Fruit fly (Drosophila melanogaster) whole organism, embryonic: ENCODE results near the gene Cwc25.
A peak's percentile ranks its signal among the peaks of the same experiment; 100 is the strongest.

ENCODE experiments used
- CG10366 ChIP-seq: fragments of 200-800 bp; sonication (Bioruptor generic); IDR thresholded peaks from 2 replicates; pipeline ENCODE4 v1.3.6; 2022; ENCODE audit warnings: missing biosample characterization, missing genetic modification characterization
- CG10543 ChIP-seq: fragments of 200-800 bp; sonication (Bioruptor generic); optimal IDR thresholded peaks from 3 replicates; lab custom pipeline; 2017; ENCODE audit warnings: missing biosample characterization, mild to moderate bottlenecking, missing genetic modification characterization, moderate library complexity
- CG10654 ChIP-seq: fragments of 200-800 bp; sonication (Bioruptor generic); optimal IDR thresholded peaks from 2 replicates; lab custom pipeline; 2016; ENCODE audit warnings: missing biosample characterization, missing genetic modification characterization
- CG11093 ChIP-seq: fragments of 200-800 bp; sonication (Bioruptor generic); IDR thresholded peaks from 3 replicates; pipeline ENCODE4 v1.3.6; 2022; ENCODE audit warnings: missing biosample characterization, missing genetic modification characterization
- CG13775 ChIP-seq: fragments of 200-800 bp; sonication (Bioruptor generic); optimal IDR thresholded peaks from 3 replicates; lab custom pipeline; 2017; ENCODE audit warnings: missing biosample characterization, mild to moderate bottlenecking, missing genetic modification characterization
- CG13894 ChIP-seq: fragments of 200-800 bp; sonication (Bioruptor generic); optimal IDR thresholded peaks from 3 replicates; lab custom pipeline; 2018; ENCODE audit warnings: missing biosample characterization, mild to moderate bottlenecking, missing genetic modification characterization, moderate library complexity
- CG15011 ChIP-seq: fragments of 200-800 bp; sonication (Bioruptor generic); optimal IDR thresholded peaks from 3 replicates; lab custom pipeline; 2018; ENCODE audit warnings: missing biosample characterization, mild to moderate bottlenecking, missing genetic modification characterization
- CG15269 ChIP-seq: fragments of 200-800 bp; sonication (Bioruptor generic); optimal IDR thresholded peaks from 2 replicates; lab custom pipeline; 2018; ENCODE audit warnings: missing biosample characterization, mild to moderate bottlenecking, missing genetic modification characterization, moderate library complexity
- CG17829 ChIP-seq: fragments of 200-800 bp; optimal IDR thresholded peaks from 2 replicates; lab custom pipeline; 2019; ENCODE audit warnings: missing biosample characterization, mild to moderate bottlenecking, missing genetic modification characterization, moderate library complexity
- CG18011 ChIP-seq: fragments of 200-800 bp; sonication (Bioruptor generic); optimal IDR thresholded peaks from 2 replicates; lab custom pipeline; 2017; ENCODE audit warnings: missing biosample characterization, missing genetic modification characterization, mild to moderate bottlenecking, moderate library complexity, missing genotype
- CG30020 ChIP-seq: fragments of 200-800 bp; optimal IDR thresholded peaks from 2 replicates; lab custom pipeline; 2019; ENCODE audit warnings: missing biosample characterization, mild to moderate bottlenecking, missing genetic modification characterization, moderate library complexity
- CG3838 ChIP-seq: fragments of 200-800 bp; sonication (Bioruptor generic); optimal IDR thresholded peaks from 3 replicates; lab custom pipeline; 2016; ENCODE audit warnings: missing biosample characterization, missing genetic modification characterization
- CG6254 ChIP-seq: fragments of 200-800 bp; sonication (Bioruptor generic); optimal IDR thresholded peaks from 3 replicates; lab custom pipeline; 2017; ENCODE audit warnings: mild to moderate bottlenecking, missing biosample characterization, missing genetic modification reagents, missing genetic modification characterization
- CG6765 ChIP-seq: fragments of 200-800 bp; sonication (Bioruptor generic); optimal IDR thresholded peaks from 3 replicates; lab custom pipeline; 2017; ENCODE audit warnings: missing biosample characterization, mild to moderate bottlenecking, missing genetic modification characterization
- CG7987 ChIP-seq: fragments of 200-800 bp; sonication (Bioruptor generic); optimal IDR thresholded peaks from 2 replicates; lab custom pipeline; 2018; ENCODE audit warnings: missing biosample characterization, mild to moderate bottlenecking, missing genetic modification characterization, moderate library complexity
- CG8290 ChIP-seq, 3 experiments: fragments of 200-800 bp; sonication (Bioruptor generic); optimal IDR thresholded peaks; 2 replicates each; lab custom pipeline; 2016 to 2019; ENCODE audit warnings: missing biosample characterization in 3 of 3, missing genetic modification characterization in 3 of 3, mild to moderate bottlenecking in 2 of 3, moderate library complexity in 1 of 3
- CG9437 ChIP-seq: fragments of 200-800 bp; sonication (Bioruptor generic); optimal IDR thresholded peaks from 2 replicates; lab custom pipeline; 2018; ENCODE audit warnings: missing biosample characterization, mild to moderate bottlenecking, missing genetic modification characterization
- Elba2 ChIP-seq: fragments of 200-800 bp; sonication (Bioruptor generic); optimal IDR thresholded peaks from 3 replicates; lab custom pipeline; 2016; ENCODE audit warnings: missing biosample characterization, missing genetic modification characterization
- Fer2 ChIP-seq: fragments of 200-800 bp; sonication (Bioruptor generic); optimal IDR thresholded peaks from 2 replicates; lab custom pipeline; 2018; ENCODE audit warnings: missing biosample characterization, mild to moderate bottlenecking, missing genetic modification characterization, moderate library complexity
- Fer3 ChIP-seq: fragments of 200-800 bp; sonication (Bioruptor generic); optimal IDR thresholded peaks from 2 replicates; lab custom pipeline; 2018; ENCODE audit warnings: missing biosample characterization, mild to moderate bottlenecking, missing genetic modification characterization, moderate library complexity
- Gsc ChIP-seq: fragments of 200-800 bp; sonication (Bioruptor generic); IDR thresholded peaks from 2 replicates; pipeline ENCODE4 v1.3.6; 2022; ENCODE audit warnings: missing biosample characterization, missing genetic modification characterization
- HLHmδ ChIP-seq: fragments of 200-800 bp; sonication (Bioruptor generic); optimal IDR thresholded peaks from 2 replicates; lab custom pipeline; 2018; ENCODE audit warnings: missing biosample characterization, mild to moderate bottlenecking, missing genetic modification characterization, moderate library complexity
- Hey ChIP-seq: fragments of 200-800 bp; sonication (Bioruptor generic); optimal IDR thresholded peaks from 3 replicates; lab custom pipeline; 2018; ENCODE audit warnings: missing biosample characterization, mild to moderate bottlenecking, missing genetic modification characterization
- HmgZ ChIP-seq: fragments of 200-800 bp; sonication (Bioruptor generic); optimal IDR thresholded peaks from 2 replicates; lab custom pipeline; 2018; ENCODE audit warnings: missing biosample characterization, mild to moderate bottlenecking, missing genetic modification characterization
- Hr3 ChIP-seq: fragments of 200-800 bp; sonication (Bioruptor generic); optimal IDR thresholded peaks from 3 replicates; lab custom pipeline; 2016; ENCODE audit warnings: missing biosample characterization, missing genetic modification characterization
- Med ChIP-seq: fragments of 200-800 bp; sonication (Bioruptor generic); peaks from one replicate; lab custom pipeline; 2016; ENCODE audit warnings: missing biosample characterization, missing genetic modification characterization, mild to moderate bottlenecking, inconsistent platforms, moderate library complexity
- Oli ChIP-seq: fragments of 200-800 bp; sonication (Bioruptor generic); optimal IDR thresholded peaks from 2 replicates; lab custom pipeline; 2018; ENCODE audit warnings: missing biosample characterization, mild to moderate bottlenecking, missing genetic modification characterization, moderate library complexity
- Pdp1 ChIP-seq, 2 experiments: fragments of 200-800 bp; sonication (Bioruptor generic); optimal IDR thresholded peaks; 3 replicates each; lab custom pipeline; 2016; ENCODE audit warnings: missing biosample characterization in 2 of 2, missing genetic modification characterization in 2 of 2, mild to moderate bottlenecking in 1 of 2, moderate library complexity in 1 of 2
- Sox100B ChIP-seq: fragments of 200-800 bp; sonication (Bioruptor generic); optimal IDR thresholded peaks from 3 replicates; lab custom pipeline; 2018; ENCODE audit warnings: missing biosample characterization, mild to moderate bottlenecking, missing genetic modification characterization
- YL-1 ChIP-seq: fragments of 200-800 bp; sonication (Bioruptor generic); optimal IDR thresholded peaks from 3 replicates; lab custom pipeline; 2017; ENCODE audit warnings: missing biosample characterization, mild to moderate bottlenecking, missing genetic modification characterization
- bigmax ChIP-seq: fragments of 200-800 bp; sonication (Bioruptor generic); optimal IDR thresholded peaks from 2 replicates; lab custom pipeline; 2018; ENCODE audit warnings: missing biosample characterization, mild to moderate bottlenecking, missing genetic modification characterization
- br ChIP-seq: fragments of >200 bp; optimal IDR thresholded peaks from 2 replicates; lab custom pipeline; 2017
- cwo ChIP-seq: fragments of 200-800 bp; sonication (Bioruptor generic); optimal IDR thresholded peaks from 3 replicates; lab custom pipeline; 2017; ENCODE audit warnings: missing biosample characterization, missing genetic modification characterization, mild to moderate bottlenecking, moderate library complexity, missing genetic modification reagents
- da ChIP-seq: fragments of 200-800 bp; sonication (Bioruptor generic); optimal IDR thresholded peaks from 2 replicates; lab custom pipeline; 2016; ENCODE audit warnings: missing biosample characterization, missing genetic modification characterization
- dati ChIP-seq: fragments of 200-800 bp; sonication (Bioruptor generic); IDR thresholded peaks from 2 replicates; pipeline ENCODE4 v1.3.6; 2022; ENCODE audit warnings: missing biosample characterization, missing genetic modification characterization
- dysf ChIP-seq: fragments of 200-800 bp; sonication (Bioruptor generic); IDR thresholded peaks from 3 replicates; pipeline ENCODE4 v1.3.6; 2022; ENCODE audit warnings: missing biosample characterization, missing genetic modification characterization
- ewg ChIP-seq: fragments of 200-800 bp; sonication (Bioruptor generic); optimal IDR thresholded peaks from 3 replicates; lab custom pipeline; 2017; ENCODE audit warnings: mild to moderate bottlenecking, missing biosample characterization, missing genetic modification reagents, missing genetic modification characterization
- gro ChIP-seq: fragments of 200-800 bp; sonication (Bioruptor generic); optimal IDR thresholded peaks from 2 replicates; lab custom pipeline; 2016; ENCODE audit warnings: missing biosample characterization, missing genetic modification characterization
- jigr1 ChIP-seq: fragments of 200-800 bp; sonication (Bioruptor generic); IDR thresholded peaks from 3 replicates; pipeline ENCODE4 v1.3.6; 2022; ENCODE audit warnings: missing biosample characterization, missing genetic modification characterization
- knrl ChIP-seq: fragments of 200-800 bp; sonication (Bioruptor generic); IDR thresholded peaks from 3 replicates; pipeline ENCODE4 v1.3.6; 2022; ENCODE audit warnings: missing biosample characterization, missing genetic modification characterization; ENCODE audit not compliant: partially characterized antibody
- lab ChIP-seq: fragments of 200-800 bp; sonication (Bioruptor generic); optimal IDR thresholded peaks from 3 replicates; lab custom pipeline; 2017; ENCODE audit warnings: missing biosample characterization, missing genetic modification characterization, mild to moderate bottlenecking, moderate library complexity, missing genetic modification reagents
- mirr ChIP-seq: fragments of 200-800 bp; sonication (Bioruptor generic); optimal IDR thresholded peaks from 3 replicates; lab custom pipeline; 2018; ENCODE audit warnings: missing biosample characterization, mild to moderate bottlenecking, missing genetic modification characterization
- nmo ChIP-seq: fragments of 200-800 bp; sonication (Bioruptor generic); optimal IDR thresholded peaks from 2 replicates; lab custom pipeline; 2018; ENCODE audit warnings: missing biosample characterization, mild to moderate bottlenecking, missing genetic modification characterization, moderate library complexity
- nom ChIP-seq: fragments of 200-800 bp; sonication (Bioruptor generic); optimal IDR thresholded peaks from 2 replicates; lab custom pipeline; 2017; ENCODE audit warnings: missing biosample characterization, missing genetic modification characterization, mild to moderate bottlenecking, moderate library complexity, missing genetic modification reagents
- phol ChIP-seq: fragments of 200-800 bp; sonication (Bioruptor generic); optimal IDR thresholded peaks from 3 replicates; lab custom pipeline; 2018; ENCODE audit warnings: missing biosample characterization, mild to moderate bottlenecking, missing genetic modification characterization, moderate library complexity
- pnt ChIP-seq: fragments of 200-800 bp; sonication (Bioruptor generic); optimal IDR thresholded peaks from 3 replicates; lab custom pipeline; 2016; ENCODE audit warnings: missing biosample characterization, missing genetic modification characterization
- pros ChIP-seq: fragments of 200-800 bp; sonication (Bioruptor generic); optimal IDR thresholded peaks from 3 replicates; lab custom pipeline; 2019; ENCODE audit warnings: missing biosample characterization, mild to moderate bottlenecking, missing genetic modification characterization, moderate library complexity
- sens-2 ChIP-seq: fragments of 200-800 bp; sonication (Bioruptor generic); IDR thresholded peaks from 2 replicates; pipeline ENCODE4 v1.3.6; 2022; ENCODE audit warnings: missing biosample characterization, missing genetic modification characterization
- so ChIP-seq: fragments of 200-800 bp; sonication (Bioruptor generic); IDR thresholded peaks from 3 replicates; pipeline ENCODE4 v1.3.6; 2022; ENCODE audit warnings: missing biosample characterization, missing genetic modification characterization
- unpg ChIP-seq: fragments of 200-800 bp; sonication (Bioruptor generic); optimal IDR thresholded peaks from 3 replicates; lab custom pipeline; 2018; ENCODE audit warnings: missing biosample characterization, mild to moderate bottlenecking, missing genetic modification characterization, moderate library complexity

Cwc25 gene

dm6 chr2L:2751085-2751710, 6.3 kb downstream of the Cwc25 start:
- no peak for TF ChIP-seq CG7987
- TF ChIP-seq CG15269 (tag; lab: Kevin White, UChicago), result no peak
- no peak for TF ChIP-seq CG8290 (GFP tag; optimal IDR thresholded peaks at IDR 0.05; lab: Kevin White, UChicago)
- TF ChIP-seq CG8290 (tag; optimal IDR thresholded peaks at IDR 0.05; lab: Kevin White, UChicago), result peak in 1 of 2 experiments; percentile 53
- no peak for TF ChIP-seq CG13775
- TF ChIP-seq so (GFP tag; lab: Robert Waterston, UW), result no peak
- TF ChIP-seq Hr3 (GFP tag; lab: Kevin White, UChicago), result no peak
- TF ChIP-seq unpg (GFP tag; lab: Kevin White, UChicago), result no peak
- TF ChIP-seq CG3838, result no peak
- no peak for TF ChIP-seq CG30020 (tag; lab: Kevin White, UChicago)
- no peak for TF ChIP-seq sens-2 (GFP tag; lab: Robert Waterston, UW)
- peak; percentile 15 for TF ChIP-seq Hey (tag; lab: Kevin White, UChicago)
- no peak for TF ChIP-seq pros (GFP tag; lab: Kevin White, UChicago)
- TF ChIP-seq pnt (GFP tag; lab: Kevin White, UChicago), result no peak
- TF ChIP-seq Med (GFP tag; lab: Kevin White, UChicago), result no peak
- no peak for TF ChIP-seq CG9437 (GFP tag; lab: Kevin White, UChicago)
- TF ChIP-seq CG18011 (GFP tag; lab: Kevin White, UChicago), result no peak
- no peak for TF ChIP-seq Fer2 (tag; lab: Kevin White, UChicago)
- no peak for TF ChIP-seq HLHmδ
- peak; percentile 89 for TF ChIP-seq CG10543
- no peak for TF ChIP-seq bigmax (GFP tag; lab: Kevin White, UChicago)
- TF ChIP-seq lab, result no peak
- peak; percentile 97 for TF ChIP-seq CG13894 (tag; lab: Kevin White, UChicago)
- no peak for TF ChIP-seq Elba2 (GFP tag; lab: Kevin White, UChicago)
- TF ChIP-seq HmgZ, result peak; percentile 32
- no peak for TF ChIP-seq jigr1
- no peak for TF ChIP-seq CG6765
- no peak for TF ChIP-seq CG10654 (GFP tag; lab: Kevin White, UChicago)
- no peak for TF ChIP-seq Oli
- TF ChIP-seq CG6254 (GFP tag; lab: Kevin White, UChicago), result no peak
- TF ChIP-seq ewg (GFP tag; lab: Kevin White, UChicago), result no peak
- no peak for TF ChIP-seq YL-1 (GFP tag; lab: Kevin White, UChicago)
- no peak for TF ChIP-seq knrl (GFP tag; lab: Robert Waterston, UW)
- no peak for TF ChIP-seq Sox100B (GFP tag; lab: Kevin White, UChicago)
- no peak for TF ChIP-seq CG15011 (GFP tag; lab: Kevin White, UChicago)
- TF ChIP-seq CG11093 (GFP tag; lab: Robert Waterston, UW), result no peak
- peak; percentile 73 for TF ChIP-seq mirr (GFP tag; lab: Kevin White, UChicago)
- TF ChIP-seq nmo (GFP tag; lab: Kevin White, UChicago), result no peak
- no peak for TF ChIP-seq CG10366 (GFP tag; lab: Robert Waterston, UW)
- no peak for TF ChIP-seq CG17829
- no peak for TF ChIP-seq dati (GFP tag; lab: Robert Waterston, UW)
- no peak for TF ChIP-seq Fer3 (tag; lab: Kevin White, UChicago)
- TF ChIP-seq Pdp1 (GFP tag; optimal IDR thresholded peaks at IDR 0.05; lab: Kevin White, UChicago), result no peak
- no peak for TF ChIP-seq da (GFP tag; lab: Kevin White, UChicago)
- TF ChIP-seq dysf (GFP tag; lab: Robert Waterston, UW), result no peak
- no peak for TF ChIP-seq Gsc (GFP tag; lab: Robert Waterston, UW)
- TF ChIP-seq nom, result no peak
- no peak for TF ChIP-seq phol
- TF ChIP-seq cwo (GFP tag; lab: Kevin White, UChicago), result no peak
- no peak for TF ChIP-seq br (lab: Kevin White, UChicago)
- peak; percentile 36 for TF ChIP-seq gro
